Fruit fly (Drosophila melanogaster): Measurements from ENCODE around the gene alphaTub67C.

The alphaTub67C gene

DNA sequence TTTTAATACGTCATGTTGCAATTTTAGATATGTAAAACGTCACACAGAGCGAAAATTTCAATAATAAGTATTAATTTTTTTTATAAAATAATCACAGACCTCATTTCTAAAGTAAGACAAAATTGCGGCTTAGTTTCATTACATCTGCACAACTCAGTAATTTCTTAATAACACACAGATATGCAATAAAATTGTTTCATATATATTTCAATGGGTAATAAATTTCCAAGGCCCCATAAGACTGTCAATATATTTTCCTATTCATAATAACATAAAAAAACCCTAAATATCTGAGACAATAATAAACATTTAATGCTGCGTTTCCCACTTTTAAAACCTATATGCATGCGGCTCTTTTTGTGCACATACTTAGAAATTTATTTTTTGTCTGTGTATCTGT, 14.6 kb downstream of the alphaTub67C start:
- peak in 1 of 2 experiments; percentile 35 for TF ChIP-seq foxo (GFP tag; optimal IDR thresholded peaks at IDR 0.05)
- no peak for TF ChIP-seq Dfd (GFP tag; optimal IDR thresholded peaks at IDR 0.05)
- peak; percentile 23 for TF ChIP-seq Jra (GFP tag; optimal IDR thresholded peaks at IDR 0.05)
- TF ChIP-seq Hnf4 (GFP tag; optimal IDR thresholded peaks at IDR 0.05) = no peak
- no peak for TF ChIP-seq CG9705 (GFP tag; optimal IDR thresholded peaks at IDR 0.05)
- no peak for TF ChIP-seq ey (GFP tag; optimal IDR thresholded peaks at IDR 0.05)
- peak; percentile 52 for TF ChIP-seq brk (GFP tag; optimal IDR thresholded peaks at IDR 0.05)
- TF ChIP-seq sv (GFP tag; optimal IDR thresholded peaks at IDR 0.05) = peak; percentile 2
- TF ChIP-seq Sp1 (GFP tag; optimal IDR thresholded peaks at IDR 0.05) = no peak
- TF ChIP-seq N (GFP tag; optimal IDR thresholded peaks at IDR 0.05) = no peak
- TF ChIP-seq Vsx2 (GFP tag; optimal IDR thresholded peaks at IDR 0.05; ENCODE audit: partially characterized antibody) = no peak
- no peak for TF ChIP-seq Mio (GFP tag; optimal IDR thresholded peaks at IDR 0.05)
- peak; percentile 13 for TF ChIP-seq rgr (GFP tag; optimal IDR thresholded peaks at IDR 0.05)
- peak; percentile 15 for TF ChIP-seq OdsH (GFP tag; optimal IDR thresholded peaks at IDR 0.05)
- no peak for TF ChIP-seq CrebA (GFP tag; optimal IDR thresholded peaks at IDR 0.05; ENCODE audit: borderline replicate concordance)
- TF ChIP-seq fru (GFP tag; optimal IDR thresholded peaks at IDR 0.05) = peak; percentile 25
- no peak for TF ChIP-seq tai (GFP tag; optimal IDR thresholded peaks at IDR 0.05)

- TF ChIP-seq Hr83 (GFP tag; optimal IDR thresholded peaks at IDR 0.05; ENCODE audit: poor library complexity, severe bottlenecking) (peak; percentile 74), Jra (GFP tag; optimal IDR thresholded peaks at IDR 0.05) (peak; percentile 67), psq (GFP tag; optimal IDR thresholded peaks at IDR 0.05) (peak; percentile 90), h (GFP tag; optimal IDR thresholded peaks at IDR 0.05) (peak; percentile 92), woc (GFP tag; optimal IDR thresholded peaks at IDR 0.05) (peak; percentile 99), Hr78 (GFP tag; optimal IDR thresholded peaks at IDR 0.05) (no peak), pan (optimal IDR thresholded peaks at IDR 0.05) (no peak), sage (GFP tag; optimal IDR thresholded peaks at IDR 0.05) (peak; percentile 78), jim (GFP tag; optimal IDR thresholded peaks at IDR 0.05) (peak; percentile 45), OdsH (GFP tag; optimal IDR thresholded peaks at IDR 0.05) (peak; percentile 86), CrebA (GFP tag; optimal IDR thresholded peaks at IDR 0.05; ENCODE audit: borderline replicate concordance) (no peak), brk (GFP tag; optimal IDR thresholded peaks at IDR 0.05) (peak; percentile 91), dl (GFP tag; optimal IDR thresholded peaks at IDR 0.05; ENCODE audit: insufficient read depth in 1 of 2, partially characterized antibody in 2 of 2) (peak; percentile 46 to 70), foxo (GFP tag; optimal IDR thresholded peaks at IDR 0.05) (peak; percentile 47 to 90), Rel (GFP tag; optimal IDR thresholded peaks at IDR 0.05) (peak; percentile 67), Rel (tag; optimal IDR thresholded peaks at IDR 0.05) (peak; percentile 74), usp (GFP tag; optimal IDR thresholded peaks at IDR 0.05) (no peak), tai (GFP tag; optimal IDR thresholded peaks at IDR 0.05) (no peak), br (GFP tag; optimal IDR thresholded peaks at IDR 0.05) (peak; percentile 91), N (GFP tag; optimal IDR thresholded peaks at IDR 0.05) (no peak), rgr (GFP tag; optimal IDR thresholded peaks at IDR 0.05) (peak; percentile 87), Mio (GFP tag; optimal IDR thresholded peaks at IDR 0.05) (no peak), Abd-B (GFP tag; optimal IDR thresholded peaks at IDR 0.05) (no peak), Sp1 (GFP tag; optimal IDR thresholded peaks at IDR 0.05) (peak; percentile 85), dsf (GFP tag; optimal IDR thresholded peaks at IDR 0.05; ENCODE audit: borderline replicate concordance) (no peak), Vsx2 (GFP tag; optimal IDR thresholded peaks at IDR 0.05; ENCODE audit: partially characterized antibody) (no peak), Dfd (GFP tag; optimal IDR thresholded peaks at IDR 0.05) (no peak), dmrt93B (GFP tag; optimal IDR thresholded peaks at IDR 0.05) (no peak), sv (GFP tag; optimal IDR thresholded peaks at IDR 0.05) (peak; percentile 23), Hnf4 (GFP tag; optimal IDR thresholded peaks at IDR 0.05) (no peak), ey (GFP tag; optimal IDR thresholded peaks at IDR 0.05) (peak; percentile 82), fru (GFP tag; optimal IDR thresholded peaks at IDR 0.05) (peak; percentile 85), HLH106 (tag; optimal IDR thresholded peaks at IDR 0.05) (peak; percentile 83), Myc (optimal IDR thresholded peaks at IDR 0.05) (no peak), Dif (GFP tag; optimal IDR thresholded peaks at IDR 0.05; ENCODE audit: partially characterized antibody) (peak; percentile 66), CG9705 (GFP tag; optimal IDR thresholded peaks at IDR 0.05) (peak; percentile 75), GATAd (GFP tag; optimal IDR thresholded peaks at IDR 0.05) (no peak), lola (GFP tag; optimal IDR thresholded peaks at IDR 0.05) (no peak), CG32264 (GFP tag; optimal IDR thresholded peaks at IDR 0.05) (peak; percentile 16)
Measured at dm6 chr3L:9696650-9697526, 15.8 kb downstream of the alphaTub67C start, which contains the start of gene Prps. Gene Prps (minus strand): TSS chr3L:9696700.

Measured in whole organism, wandering third instar larva.